Fruit fly (Drosophila melanogaster) whole organism, prepupa: ENCODE results near the gene Ucp4C.

Experiments
- Blimp-1 ChIP-seq: fragments of 200-800 bp; sonication (Bioruptor generic); optimal IDR thresholded peaks from 3 replicates; lab custom pipeline; 2017; ENCODE audit warnings: missing biosample characterization, missing genetic modification characterization, mild to moderate bottlenecking, moderate library complexity, missing genetic modification reagents
- CG10631 ChIP-seq: fragments of 200-800 bp; sonication (Bioruptor generic); optimal IDR thresholded peaks from 2 replicates; lab custom pipeline; 2016; ENCODE audit warnings: missing biosample characterization, missing genetic modification characterization
- CG10669 ChIP-seq: fragments of 200-800 bp; sonication (Bioruptor generic); optimal IDR thresholded peaks from 3 replicates; lab custom pipeline; 2018; ENCODE audit warnings: missing biosample characterization, mild to moderate bottlenecking, missing genetic modification characterization, moderate library complexity
- CG11294 ChIP-seq: fragments of 200-800 bp; sonication (Bioruptor generic); IDR thresholded peaks from 2 replicates; pipeline ENCODE4 v1.3.6; 2022; ENCODE audit warnings: missing biosample characterization, missing genetic modification characterization
- CG11762 ChIP-seq: fragments of 200-800 bp; sonication (Bioruptor generic); optimal IDR thresholded peaks from 3 replicates; lab custom pipeline; 2016; ENCODE audit warnings: missing biosample characterization, missing genetic modification characterization; ENCODE audit not compliant: insufficient read depth
- CG11902 ChIP-seq: fragments of 200-800 bp; sonication (Bioruptor generic); optimal IDR thresholded peaks from 3 replicates; lab custom pipeline; 2016; ENCODE audit warnings: missing biosample characterization, missing genetic modification characterization
- CG3032 ChIP-seq: fragments of 200-800 bp; optimal IDR thresholded peaks from 2 replicates; lab custom pipeline; 2019; ENCODE audit warnings: missing biosample characterization, mild to moderate bottlenecking, missing genetic modification characterization, moderate library complexity
- CG31627 ChIP-seq: fragments of 200-800 bp; sonication (Bioruptor generic); optimal IDR thresholded peaks from 3 replicates; lab custom pipeline; 2016; ENCODE audit warnings: missing biosample characterization, missing genetic modification characterization
- CG32006 ChIP-seq: fragments of 200-800 bp; sonication (Bioruptor generic); optimal IDR thresholded peaks from 3 replicates; lab custom pipeline; 2017; ENCODE audit warnings: missing biosample characterization, mild to moderate bottlenecking, missing genetic modification characterization
- CG34406 ChIP-seq: fragments of 200-800 bp; sonication (Bioruptor generic); optimal IDR thresholded peaks from 3 replicates; lab custom pipeline; 2016; ENCODE audit warnings: missing biosample characterization, missing genetic modification characterization
- CG3919 ChIP-seq: fragments of 200-800 bp; sonication (Bioruptor generic); optimal IDR thresholded peaks from 3 replicates; lab custom pipeline; 2016; ENCODE audit warnings: missing biosample characterization, missing genetic modification characterization
- CG4318 ChIP-seq: fragments of 200-800 bp; sonication (Bioruptor generic); optimal IDR thresholded peaks from 3 replicates; lab custom pipeline; 2017; ENCODE audit warnings: missing biosample characterization, mild to moderate bottlenecking, missing genetic modification characterization
- CG6163 ChIP-seq: fragments of 200-800 bp; sonication (Bioruptor generic); IDR thresholded peaks from 3 replicates; pipeline ENCODE4 v1.3.6; 2022; ENCODE audit warnings: missing biosample characterization, missing genetic modification characterization
- CG6276 ChIP-seq: fragments of 200-800 bp; sonication (Bioruptor generic); optimal IDR thresholded peaks from 2 replicates; lab custom pipeline; 2017; ENCODE audit warnings: missing biosample characterization, mild to moderate bottlenecking, missing genetic modification characterization
- CG6808 ChIP-seq: fragments of 200-800 bp; sonication (Bioruptor generic); optimal IDR thresholded peaks from 3 replicates; lab custom pipeline; 2017; ENCODE audit warnings: missing biosample characterization, missing genetic modification characterization, mild to moderate bottlenecking, moderate library complexity, missing genetic modification reagents
- CG6854 ChIP-seq: fragments of 200-800 bp; sonication (Bioruptor generic); optimal IDR thresholded peaks from 2 replicates; lab custom pipeline; 2017; ENCODE audit warnings: missing biosample characterization, mild to moderate bottlenecking, missing genetic modification characterization
- CG7368 ChIP-seq: fragments of 200-800 bp; sonication (Bioruptor generic); optimal IDR thresholded peaks from 3 replicates; lab custom pipeline; 2016; ENCODE audit warnings: missing biosample characterization, missing genetic modification characterization
- CG8319 ChIP-seq: fragments of 200-800 bp; sonication (Bioruptor generic); optimal IDR thresholded peaks from 3 replicates; lab custom pipeline; 2016; ENCODE audit warnings: missing biosample characterization, missing genetic modification characterization
- CG8632 ChIP-seq: fragments of 200-800 bp; sonication (Bioruptor generic); optimal IDR thresholded peaks from 3 replicates; lab custom pipeline; 2016; ENCODE audit warnings: missing biosample characterization, missing genetic modification characterization
- Eip75B ChIP-seq: fragments of 200-800 bp; sonication (Bioruptor generic); optimal IDR thresholded peaks from 3 replicates; lab custom pipeline; 2016; ENCODE audit warnings: missing biosample characterization, missing genetic modification characterization
- Eip78C ChIP-seq: fragments of 200-800 bp; sonication (Bioruptor generic); peaks from one replicate; lab custom pipeline; 2016; ENCODE audit warnings: missing biosample characterization, missing genetic modification characterization
- Eip93F ChIP-seq: fragments of 200-800 bp; sonication (Bioruptor generic); optimal IDR thresholded peaks from 2 replicates; lab custom pipeline; 2016; ENCODE audit warnings: missing biosample characterization, mild to moderate bottlenecking, missing genetic modification characterization
- Ets21C ChIP-seq: fragments of 200-800 bp; sonication (Bioruptor generic); optimal IDR thresholded peaks from 3 replicates; lab custom pipeline; 2016; ENCODE audit warnings: missing biosample characterization, missing genetic modification characterization
- Ets96B ChIP-seq: fragments of 200-800 bp; optimal IDR thresholded peaks from 2 replicates; lab custom pipeline; 2019; ENCODE audit warnings: missing biosample characterization, mild to moderate bottlenecking, missing genetic modification characterization, moderate library complexity
- Gug ChIP-seq: fragments of 200-800 bp; sonication (Bioruptor generic); IDR thresholded peaks from 2 replicates; pipeline ENCODE4 v1.3.6; 2022; ENCODE audit warnings: missing biosample characterization, missing genetic modification characterization
- Hr38 ChIP-seq: sonication (Bioruptor generic); optimal IDR thresholded peaks from 2 replicates; lab custom pipeline; 2016; ENCODE audit warnings: missing biosample characterization, missing genetic modification characterization
- Hr39 ChIP-seq: fragments of 200-800 bp; sonication (Bioruptor generic); optimal IDR thresholded peaks from 2 replicates; lab custom pipeline; 2016; ENCODE audit warnings: missing biosample characterization, missing genetic modification characterization
- Hr4 ChIP-seq: fragments of 200-800 bp; sonication (Bioruptor generic); optimal IDR thresholded peaks from 3 replicates; lab custom pipeline; 2016; ENCODE audit warnings: missing biosample characterization, missing genetic modification characterization
- Met ChIP-seq: fragments of 200-800 bp; sonication (Bioruptor generic); optimal IDR thresholded peaks from 3 replicates; lab custom pipeline; 2016; ENCODE audit warnings: missing biosample characterization, missing genetic modification characterization
- OdsH ChIP-seq: fragments of 200-800 bp; sonication (Bioruptor generic); optimal IDR thresholded peaks from 3 replicates; lab custom pipeline; 2016; ENCODE audit warnings: missing biosample characterization, missing genetic modification characterization
- Smox ChIP-seq: fragments of 200-800 bp; sonication (Bioruptor generic); optimal IDR thresholded peaks from 3 replicates; lab custom pipeline; 2016; ENCODE audit warnings: missing biosample characterization, missing genetic modification characterization
- Sox102F ChIP-seq: fragments of 200-800 bp; sonication (Bioruptor generic); optimal IDR thresholded peaks from 2 replicates; lab custom pipeline; 2016; ENCODE audit warnings: missing biosample characterization, mild to moderate bottlenecking, missing genetic modification characterization
- Sox14 ChIP-seq: fragments of 200-800 bp; sonication (Bioruptor generic); optimal IDR thresholded peaks from 3 replicates; lab custom pipeline; 2016; ENCODE audit warnings: missing biosample characterization, missing genetic modification characterization
- Sox15 ChIP-seq: fragments of 200-800 bp; sonication (Bioruptor generic); optimal IDR thresholded peaks from 3 replicates; lab custom pipeline; 2016; ENCODE audit warnings: missing biosample characterization, missing genetic modification characterization
- achi ChIP-seq: fragments of 200-800 bp; sonication (Bioruptor generic); optimal IDR thresholded peaks from 3 replicates; lab custom pipeline; 2016; ENCODE audit warnings: missing biosample characterization, missing genetic modification characterization
- acj6 ChIP-seq: fragments of 200-800 bp; sonication (Bioruptor generic); optimal IDR thresholded peaks from 3 replicates; lab custom pipeline; 2016; ENCODE audit warnings: missing biosample characterization, missing genetic modification characterization
- cyc ChIP-seq: fragments of 200-800 bp; sonication (Bioruptor generic); optimal IDR thresholded peaks from 3 replicates; lab custom pipeline; 2016; ENCODE audit warnings: missing biosample characterization, missing genetic modification characterization
- dsx ChIP-seq: fragments of 200-800 bp; optimal IDR thresholded peaks from 3 replicates; lab custom pipeline; 2019; ENCODE audit warnings: missing biosample characterization, mild to moderate bottlenecking, missing genetic modification characterization, moderate library complexity; ENCODE audit not compliant: poor library complexity, severe bottlenecking
- esn ChIP-seq: fragments of 200-800 bp; sonication (Bioruptor generic); optimal IDR thresholded peaks from 2 replicates; lab custom pipeline; 2016; ENCODE audit warnings: missing biosample characterization, mild to moderate bottlenecking, missing genetic modification characterization, moderate library complexity
- fd85E ChIP-seq: fragments of 200-800 bp; sonication (Bioruptor generic); optimal IDR thresholded peaks from 3 replicates; lab custom pipeline; 2016; ENCODE audit warnings: missing biosample characterization, missing genetic modification characterization
- lz ChIP-seq: fragments of 200-800 bp; sonication (Bioruptor generic); optimal IDR thresholded peaks from 3 replicates; lab custom pipeline; 2016; ENCODE audit warnings: missing biosample characterization, missing genetic modification characterization
- net ChIP-seq: fragments of 200-800 bp; sonication (Bioruptor generic); optimal IDR thresholded peaks from 3 replicates; lab custom pipeline; 2016; ENCODE audit warnings: missing biosample characterization, missing genetic modification characterization
- pdm3 ChIP-seq: fragments of 200-800 bp; sonication (Bioruptor generic); optimal IDR thresholded peaks from 3 replicates; lab custom pipeline; 2016; ENCODE audit warnings: missing biosample characterization, missing genetic modification characterization
- spab ChIP-seq: fragments of 200-800 bp; sonication (Bioruptor generic); optimal IDR thresholded peaks from 2 replicates; lab custom pipeline; 2017; ENCODE audit warnings: missing biosample characterization, mild to moderate bottlenecking, missing genetic modification characterization, missing genetic modification reagents
- svp ChIP-seq: fragments of 200-800 bp; sonication (Bioruptor generic); peaks from one replicate; lab custom pipeline; 2016; ENCODE audit warnings: missing biosample characterization, missing genetic modification characterization
- topi ChIP-seq: fragments of 200-800 bp; sonication (Bioruptor generic); optimal IDR thresholded peaks from 3 replicates; lab custom pipeline; 2016; ENCODE audit warnings: missing biosample characterization, missing genetic modification characterization
- vri ChIP-seq: fragments of 200-800 bp; sonication (Bioruptor generic); optimal IDR thresholded peaks from 3 replicates; lab custom pipeline; 2016; ENCODE audit warnings: missing biosample characterization, mild to moderate bottlenecking, missing genetic modification characterization

Ucp4C gene

DNA sequence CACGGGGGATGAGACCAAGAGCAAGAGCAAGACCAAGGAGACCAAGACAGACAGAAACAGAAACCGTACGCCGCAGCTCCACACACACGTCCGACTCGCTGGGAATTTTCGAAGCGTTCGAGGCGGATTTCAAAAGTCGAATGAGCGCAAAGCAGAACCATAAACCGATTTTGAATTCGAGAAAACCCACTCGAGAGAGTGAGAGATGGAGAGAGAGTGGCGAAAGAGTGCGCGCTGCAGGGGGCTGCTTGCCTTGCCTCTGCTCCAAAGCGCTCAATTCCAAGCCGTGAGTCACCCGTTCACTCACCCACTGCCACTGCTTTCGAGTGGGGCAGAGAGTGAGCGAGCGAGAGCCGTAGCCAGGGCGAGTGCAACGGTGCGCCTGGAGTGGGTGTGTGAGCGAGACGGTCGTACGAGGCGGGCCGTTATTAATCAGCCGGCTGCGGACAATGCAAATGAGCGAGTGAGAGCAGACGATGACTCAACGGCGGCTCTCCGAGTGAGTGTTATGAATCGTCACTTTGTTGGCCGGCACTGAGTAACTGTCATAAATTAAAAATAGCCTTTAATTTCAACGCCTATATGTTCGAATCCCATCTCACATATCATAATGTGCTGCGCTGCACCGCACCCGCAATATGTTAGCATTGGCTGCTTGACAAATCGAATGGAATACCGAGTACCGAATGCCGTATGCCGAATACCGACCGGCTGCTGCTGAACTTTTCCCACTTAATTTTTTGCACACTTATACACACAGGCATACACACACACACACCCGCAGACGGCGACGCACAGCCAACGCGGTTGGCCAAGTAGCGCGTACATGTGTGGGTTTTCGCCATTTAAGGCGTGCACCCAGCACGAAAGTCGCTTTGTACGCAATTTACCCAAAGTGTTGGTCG, 11.8 kb downstream of the Ucp4C start (continued):
- TF ChIP-seq Blimp-1 (GFP tag; lab: Kevin White, UChicago): no peak
- TF ChIP-seq esn (GFP tag; lab: Kevin White, UChicago): peak; percentile 49
- no peak for TF ChIP-seq lz (GFP tag; lab: Kevin White, UChicago)
- TF ChIP-seq Eip93F (GFP tag; lab: Kevin White, UChicago): no peak
- TF ChIP-seq CG6276 (GFP tag; lab: Kevin White, UChicago): peak; percentile 29

DNA sequence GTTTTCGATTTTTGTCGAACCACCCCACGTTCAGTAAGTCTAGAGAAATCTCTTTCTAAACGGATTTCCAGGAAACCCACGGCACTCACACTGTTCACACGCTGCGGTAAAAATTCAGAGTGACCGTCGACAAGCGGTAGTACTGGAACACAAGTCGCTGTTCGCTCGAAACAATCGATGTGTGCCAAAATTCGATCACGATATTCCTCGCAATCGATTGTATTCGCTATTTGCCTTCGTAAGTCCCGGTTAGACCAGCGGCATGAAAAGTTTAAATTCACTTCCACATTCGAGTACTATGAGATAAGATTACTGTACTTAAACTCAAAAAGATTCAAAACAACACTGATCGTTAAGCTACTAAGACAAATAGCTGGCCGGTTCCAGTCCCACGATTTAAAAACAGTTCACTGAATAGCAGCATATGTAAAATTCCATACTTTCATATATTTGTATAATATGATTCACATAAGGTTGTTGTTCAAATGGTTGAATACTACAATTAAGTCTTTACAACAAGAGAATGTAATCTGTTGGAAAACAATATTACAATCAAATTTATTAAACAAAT, 12.6 kb downstream of the Ucp4C start, which contains the start of gene chic:
Gene chic, minus strand, starts transcription at position 157 of the 571 bp plus-strand sequence.
- TF ChIP-seq Blimp-1 (GFP tag; lab: Kevin White, UChicago): no peak
- TF ChIP-seq svp (GFP tag; lab: Kevin White, UChicago): peak; percentile 48
- TF ChIP-seq fd85E (GFP tag; lab: Kevin White, UChicago): no peak
- no peak for TF ChIP-seq Met (GFP tag; lab: Kevin White, UChicago)
- no peak for TF ChIP-seq achi (GFP tag; lab: Kevin White, UChicago)
- no peak for TF ChIP-seq dsx (GFP tag; lab: Kevin White, UChicago)
- no peak for TF ChIP-seq Eip93F (GFP tag; lab: Kevin White, UChicago)
- TF ChIP-seq OdsH: no peak
- no peak for TF ChIP-seq CG10669 (GFP tag; lab: Kevin White, UChicago)
- TF ChIP-seq pdm3 (GFP tag; lab: Kevin White, UChicago): peak; percentile 4
- no peak for TF ChIP-seq Gug (GFP tag; lab: Robert Waterston, UW)
- no peak for TF ChIP-seq net (GFP tag; lab: Kevin White, UChicago)
- TF ChIP-seq Eip78C (GFP tag; lab: Kevin White, UChicago): peak; percentile 33
- TF ChIP-seq Hr4 (GFP tag; lab: Kevin White, UChicago): peak; percentile 19
- TF ChIP-seq lz (GFP tag; lab: Kevin White, UChicago): no peak
- TF ChIP-seq Ets21C (GFP tag; lab: Kevin White, UChicago): no peak
- no peak for TF ChIP-seq CG4318 (GFP tag; lab: Kevin White, UChicago)
- TF ChIP-seq Smox (GFP tag; lab: Kevin White, UChicago): peak; percentile 34
- TF ChIP-seq CG31627 (GFP tag; lab: Kevin White, UChicago): no peak
- no peak for TF ChIP-seq Sox15 (GFP tag; lab: Kevin White, UChicago)
- no peak for TF ChIP-seq CG8632 (GFP tag; lab: Kevin White, UChicago)
- no peak for TF ChIP-seq CG10631 (GFP tag; lab: Kevin White, UChicago)
- TF ChIP-seq CG3032 (tag; lab: Kevin White, UChicago): no peak
- TF ChIP-seq topi (GFP tag; lab: Kevin White, UChicago): no peak
- TF ChIP-seq CG3919 (GFP tag; lab: Kevin White, UChicago): peak; percentile 24
- no peak for TF ChIP-seq CG8319 (GFP tag; lab: Kevin White, UChicago)
- TF ChIP-seq CG6163 (GFP tag; lab: Robert Waterston, UW): no peak
- TF ChIP-seq Eip75B (GFP tag; lab: Kevin White, UChicago): no peak
- TF ChIP-seq spab (GFP tag; lab: Kevin White, UChicago): no peak
- no peak for TF ChIP-seq CG6276 (GFP tag; lab: Kevin White, UChicago)
- TF ChIP-seq CG32006 (GFP tag; lab: Kevin White, UChicago): peak; percentile 19
- TF ChIP-seq Hr39: peak; percentile 19
- TF ChIP-seq CG11294 (GFP tag; lab: Robert Waterston, UW): no peak
- no peak for TF ChIP-seq CG6808 (GFP tag; lab: Kevin White, UChicago)
- TF ChIP-seq Sox14 (GFP tag; lab: Kevin White, UChicago): no peak
- TF ChIP-seq acj6: no peak
- peak; percentile 2 for TF ChIP-seq CG34406 (GFP tag; lab: Kevin White, UChicago)
- peak; percentile 1 for TF ChIP-seq cyc (GFP tag; lab: Kevin White, UChicago)
- peak; percentile 55 for TF ChIP-seq Sox102F (GFP tag; lab: Kevin White, UChicago)
- TF ChIP-seq Ets96B (tag; lab: Kevin White, UChicago): peak; percentile 19
- TF ChIP-seq CG7368: no peak
- peak; percentile 68 for TF ChIP-seq CG6854 (GFP tag; lab: Kevin White, UChicago)
- no peak for TF ChIP-seq Hr38 (GFP tag; lab: Kevin White, UChicago)
- no peak for TF ChIP-seq CG11902
- TF ChIP-seq CG11762 (GFP tag; lab: Kevin White, UChicago): no peak
- peak; percentile 3 for TF ChIP-seq vri
